Fruit fly (Drosophila melanogaster): ENCODE results near the gene emei.

Gene emei

dm6 chr3L:11120419-11120958, 11.0 kb downstream of the emei start, which contains the start of the genes FoxK and mRpL2 (continued):
- no peak for TF ChIP-seq fd64A (GFP tag; optimal IDR thresholded peaks at IDR 0.05)
- no peak for TF ChIP-seq CG6175 (GFP tag; IDR thresholded peaks at IDR 0.05)
- no peak for TF ChIP-seq pho (GFP tag; optimal IDR thresholded peaks at IDR 0.05)
- peak; percentile 44 for TF ChIP-seq Dref (GFP tag; IDR thresholded peaks at IDR 0.05)
- no peak for TF ChIP-seq CG11085 (GFP tag; IDR thresholded peaks at IDR 0.05)
- no peak for TF ChIP-seq Fer3 (tag; optimal IDR thresholded peaks at IDR 0.05)
- TF ChIP-seq vvl (GFP tag; IDR thresholded peaks at IDR 0.05): peak; percentile 56; the same call in 1 of the 2 replicates
- no peak for TF ChIP-seq Tbp (GFP tag; optimal IDR thresholded peaks at IDR 0.05)
- TF ChIP-seq ci (GFP tag; IDR thresholded peaks at IDR 0.05): peak; percentile 52
- TF ChIP-seq CG3847 (GFP tag; IDR thresholded peaks at IDR 0.05): peak; percentile 63; the same call in 1 of the 2 replicates
- no peak for TF ChIP-seq CG7357 (GFP tag; IDR thresholded peaks at IDR 0.05)
- peak; percentile 53 for TF ChIP-seq CG17186 (GFP tag; optimal IDR thresholded peaks at IDR 0.05)
- TF ChIP-seq CG16863 (GFP tag; optimal IDR thresholded peaks at IDR 0.05): no peak
- peak; percentile 78 for TF ChIP-seq sens (GFP tag)
- no peak for TF ChIP-seq vfl (GFP tag; optimal IDR thresholded peaks at IDR 0.05)
- no peak for TF ChIP-seq Dad (GFP tag; optimal IDR thresholded peaks at IDR 0.05)
- TF ChIP-seq ham (GFP tag; IDR thresholded peaks at IDR 0.05): no peak
- TF ChIP-seq CG12071 (GFP tag; optimal IDR thresholded peaks at IDR 0.05): no peak
- TF ChIP-seq CG1832 (GFP tag; optimal IDR thresholded peaks at IDR 0.05): no peak
- no peak for TF ChIP-seq en (GFP tag; optimal IDR thresholded peaks at IDR 0.05)
- TF ChIP-seq MESR4 (GFP tag; optimal IDR thresholded peaks at IDR 0.05): peak; percentile 71
- TF ChIP-seq CG7928 (GFP tag; optimal IDR thresholded peaks at IDR 0.05): no peak
- no peak for TF ChIP-seq CG6765 (GFP tag; optimal IDR thresholded peaks at IDR 0.05)
- TF ChIP-seq gce (GFP tag; IDR thresholded peaks at IDR 0.05): no peak
- TF ChIP-seq CG6689 (GFP tag; IDR thresholded peaks at IDR 0.05): no peak
- TF ChIP-seq HLH54F (GFP tag; optimal IDR thresholded peaks at IDR 0.05): no peak
- no peak for TF ChIP-seq sd (tag; optimal IDR thresholded peaks at IDR 0.05)
- TF ChIP-seq mam (GFP tag; optimal IDR thresholded peaks at IDR 0.05): peak; percentile 21
- no peak for TF ChIP-seq CG4328 (GFP tag; optimal IDR thresholded peaks at IDR 0.05)
- no peak for TF ChIP-seq maf-S (GFP tag; optimal IDR thresholded peaks at IDR 0.05)
- TF ChIP-seq Stat92E (GFP tag; optimal IDR thresholded peaks at IDR 0.05): no peak
- no peak for TF ChIP-seq Eip74EF (GFP tag; optimal IDR thresholded peaks at IDR 0.05)
- no peak for TF ChIP-seq CG6254 (GFP tag; optimal IDR thresholded peaks at IDR 0.05)
- no peak for TF ChIP-seq CG15073 (GFP tag; optimal IDR thresholded peaks at IDR 0.05)
- peak; percentile 11 for TF ChIP-seq CG13624 (GFP tag; optimal IDR thresholded peaks at IDR 0.05)
- peak; percentile 19 for TF ChIP-seq run (tag; optimal IDR thresholded peaks at IDR 0.05)
- TF ChIP-seq CG10209 (GFP tag; optimal IDR thresholded peaks at IDR 0.05): no peak
- peak; percentile 39 for TF ChIP-seq CG10267 (tag; optimal IDR thresholded peaks at IDR 0.05)
- TF ChIP-seq CG5245 (GFP tag; optimal IDR thresholded peaks at IDR 0.05): no peak
- TF ChIP-seq oc (tag; optimal IDR thresholded peaks at IDR 0.05): no peak
- TF ChIP-seq CoRest (tag; optimal IDR thresholded peaks at IDR 0.05): no peak
- no peak for TF ChIP-seq CG17612 (GFP tag; IDR thresholded peaks at IDR 0.05)
- peak; percentile 55 for TF ChIP-seq Ets97D (GFP tag; optimal IDR thresholded peaks at IDR 0.05)
- TF ChIP-seq prd (optimal IDR thresholded peaks at IDR 0.05): no peak
- no peak for TF ChIP-seq prd (GFP tag; IDR thresholded peaks at IDR 0.05)
- peak; percentile 51; the same call in 1 of the 3 replicates for TF ChIP-seq CG34224 (GFP tag; IDR thresholded peaks at IDR 0.05; ENCODE audit: partially characterized antibody)
- no peak for TF ChIP-seq lmd (GFP tag; IDR thresholded peaks at IDR 0.05)
- TF ChIP-seq CG14860 (GFP tag; IDR thresholded peaks at IDR 0.05; ENCODE audit: partially characterized antibody): no peak
- TF ChIP-seq CG10979 (tag; optimal IDR thresholded peaks at IDR 0.05): no peak
- TF ChIP-seq CG10274 (GFP tag; optimal IDR thresholded peaks at IDR 0.05): no peak
- TF ChIP-seq tup (GFP tag; optimal IDR thresholded peaks at IDR 0.05): no peak
